Fruit fly (Drosophila melanogaster) S2 (cell line): Measurements from ENCODE around the gene Itgbn.

ENCODE experiments used
- CG8478 ChIP-seq: fragments of >200 bp; optimal IDR thresholded peaks from 2 replicates; lab custom pipeline; 2018
- CTCF ChIP-seq, 2 experiments: fragments of >200 bp; optimal IDR thresholded peaks; 2 replicates each; lab custom pipeline; 2018

The Itgbn gene

DNA sequence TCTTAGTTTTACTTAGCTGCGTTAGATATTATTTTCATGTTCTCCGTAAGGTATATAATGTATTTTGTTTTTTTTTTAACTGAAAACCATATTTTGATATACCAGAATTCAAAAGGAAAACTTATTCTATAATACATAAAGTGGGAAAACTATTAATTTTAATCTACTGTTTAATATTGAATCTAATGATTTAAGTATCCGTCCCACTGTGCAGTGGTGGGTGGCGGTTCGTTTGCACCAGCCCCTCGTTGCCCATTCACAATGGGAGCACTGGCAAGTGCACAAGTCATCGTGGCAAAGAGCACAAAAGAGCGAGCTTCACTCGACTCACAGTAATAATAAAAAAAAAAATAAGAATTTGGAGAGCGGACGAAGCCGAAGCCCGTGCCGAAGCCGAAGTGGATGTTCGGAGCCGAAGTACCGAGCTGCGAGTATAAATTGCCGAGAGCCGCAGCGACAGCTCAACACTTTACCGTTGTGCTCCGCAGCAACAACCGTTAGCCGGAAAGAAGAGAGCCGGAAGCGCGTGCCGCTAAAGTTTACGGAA, 43.7 kb downstream of the Itgbn start, which contains the start of gene CG34136:
Gene CG34136 (plus strand): TSS at position 475 of the 547 bp plus-strand sequence.
- TF ChIP-seq CTCF (optimal IDR thresholded peaks at IDR 0.05; lab: Kevin White, UChicago) (no peak), CG8478 (lab: Kevin White, UChicago) (no peak)

DNA sequence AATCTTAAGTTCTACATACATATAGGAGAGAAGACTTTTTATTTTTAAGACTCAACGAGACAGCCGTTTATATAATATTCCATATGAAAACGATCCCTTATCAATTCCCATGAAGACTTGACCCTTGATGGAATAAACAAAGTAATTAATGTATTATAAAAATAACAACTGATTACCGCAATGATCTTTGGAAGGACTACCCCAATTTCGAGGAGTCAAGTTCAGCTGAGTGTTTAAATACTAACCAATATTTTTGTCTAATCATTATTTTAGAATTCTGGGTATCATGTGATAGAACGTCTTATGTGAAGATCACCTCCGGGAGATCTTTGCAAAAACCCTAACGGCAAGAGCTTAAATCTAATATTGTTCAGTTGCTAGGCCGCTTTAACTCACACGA, 45.0 kb downstream of the Itgbn start:
- TF ChIP-seq CTCF (optimal IDR thresholded peaks at IDR 0.05; lab: Kevin White, UChicago) (no peak), CG8478 (lab: Kevin White, UChicago) (no peak)

DNA sequence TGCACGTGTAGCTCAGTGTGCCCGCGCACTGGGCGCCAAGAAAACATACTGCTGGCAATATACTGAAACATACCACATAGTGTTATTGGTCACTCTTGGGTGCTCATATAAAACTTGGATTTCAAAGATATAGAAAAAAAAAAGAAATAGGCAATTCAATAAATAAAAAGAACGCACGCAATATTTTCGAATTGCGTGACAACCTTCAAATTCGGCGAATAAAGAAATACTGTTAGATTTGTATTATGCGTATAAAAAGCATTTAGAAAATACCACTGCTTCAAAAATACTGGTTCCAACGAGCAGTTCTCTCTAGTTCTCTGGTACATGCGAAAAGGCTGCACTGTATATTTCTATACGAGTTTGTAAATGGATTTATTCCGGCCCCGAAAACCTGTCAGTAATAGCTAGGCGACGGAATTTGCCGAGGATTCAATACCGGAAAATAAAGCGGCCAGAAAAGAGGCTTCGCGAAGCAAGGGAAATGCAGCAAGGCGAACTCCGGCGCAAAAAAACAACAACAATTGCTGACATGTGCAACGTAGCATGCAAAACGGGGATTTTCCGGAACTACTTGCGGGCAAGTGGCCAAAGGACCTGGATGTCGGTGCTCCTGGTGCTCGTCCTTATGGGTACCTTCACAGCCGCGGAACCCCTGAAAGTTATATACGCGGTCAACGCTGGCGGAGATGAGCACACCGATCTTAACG, 49.7 kb downstream of the Itgbn start, which contains the start of gene CG9257:
Gene CG9257 (plus strand): TSS at position 345 of the 710 bp plus-strand sequence.
- TF ChIP-seq CG8478 (lab: Kevin White, UChicago) = no peak
- TF ChIP-seq CTCF (optimal IDR thresholded peaks at IDR 0.05; lab: Kevin White, UChicago) = no peak

DNA sequence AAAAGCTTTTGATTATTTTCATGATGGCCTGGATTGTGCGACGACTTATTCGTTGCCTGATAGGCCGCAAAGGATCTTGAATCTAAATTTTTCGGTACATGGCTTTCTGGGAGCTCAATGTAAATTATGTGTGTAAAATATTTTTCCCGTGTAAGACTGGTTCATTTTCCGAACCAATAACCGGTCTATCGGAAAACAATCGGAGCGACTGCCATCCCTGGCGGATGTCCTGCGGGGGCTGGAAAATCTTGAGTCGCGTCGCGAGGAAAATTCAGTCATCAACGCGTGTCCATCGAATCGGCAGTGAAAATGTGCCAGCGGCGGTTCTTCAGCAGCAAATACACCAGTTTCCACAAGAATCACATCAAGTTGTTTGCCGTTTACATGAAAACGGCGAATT, 51.5 kb downstream of the Itgbn start, which contains the start of the genes CG46307 and Nhe2:
Gene CG46307 (plus strand): TSS at position 243 of the 400 bp plus-strand sequence.
Gene Nhe2 (plus strand): TSS at position 243 of the 400 bp plus-strand sequence.
- TF ChIP-seq CG8478 (lab: Kevin White, UChicago) = no peak
- peak; percentile 24 to 27 for TF ChIP-seq CTCF (optimal IDR thresholded peaks at IDR 0.05; lab: Kevin White, UChicago)

DNA sequence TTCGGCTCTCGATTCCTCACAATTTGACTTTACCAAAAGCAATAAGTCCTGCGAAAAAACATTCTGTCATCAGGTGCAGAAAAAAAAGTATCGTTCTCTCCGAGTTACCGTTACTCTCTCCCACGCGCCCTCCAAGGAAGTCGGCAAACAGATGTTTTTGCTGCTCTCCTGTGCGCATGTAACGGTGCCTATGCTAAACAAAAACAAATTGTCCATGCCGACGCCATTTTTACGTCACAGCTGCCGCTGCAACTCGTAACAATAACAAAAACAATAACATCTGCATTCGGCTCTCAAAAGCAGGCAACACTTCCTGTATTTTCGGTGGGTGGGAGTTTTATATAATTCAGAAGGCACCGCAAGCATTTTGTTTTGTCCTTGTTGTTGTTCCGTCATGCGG, 52.3 kb downstream of the Itgbn start:
- TF ChIP-seq CTCF (optimal IDR thresholded peaks at IDR 0.05; lab: Kevin White, UChicago) (no peak), CG8478 (lab: Kevin White, UChicago) (no peak)
